Fruit fly (Drosophila melanogaster): ENCODE results near the gene HP1D3csd.

HP1D3csd gene

DNA sequence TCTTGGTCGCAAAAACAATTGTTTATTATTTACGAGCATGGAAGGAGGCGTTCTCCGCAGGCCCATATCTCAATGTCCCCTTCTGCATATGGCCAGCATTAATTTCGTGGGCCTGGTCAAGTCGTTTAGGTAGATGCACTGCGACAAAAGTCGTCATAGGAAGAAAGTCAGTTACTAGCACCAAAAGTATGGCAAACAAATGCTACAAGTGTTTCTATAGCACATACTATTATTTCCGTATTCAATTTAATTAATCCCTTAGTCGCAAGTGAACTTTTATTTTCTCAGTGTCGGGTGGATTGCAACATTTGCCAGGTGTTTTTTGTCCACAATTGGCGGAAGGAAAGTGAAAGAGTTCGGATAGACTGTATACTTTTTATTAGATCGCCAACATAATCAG is 17.1 kb upstream of the HP1D3csd start (continued):
- TF ChIP-seq Eip74EF (GFP tag; optimal IDR thresholded peaks at IDR 0.05) (no peak), HLH4C (GFP tag; IDR thresholded peaks at IDR 0.05; ENCODE audit: partially characterized antibody) (no peak), CG1603 (tag; optimal IDR thresholded peaks at IDR 0.05) (peak; percentile 39), sens (GFP tag) (peak; percentile 65), Med (GFP tag) (peak; percentile 73), CG9817 (tag; optimal IDR thresholded peaks at IDR 0.05) (no peak), stc (GFP tag; IDR thresholded peaks at IDR 0.05) (peak; percentile 37; the same call in 1 of the 2 replicates), chn (GFP tag; optimal IDR thresholded peaks at IDR 0.05) (peak; percentile 4), row (GFP tag; IDR thresholded peaks at IDR 0.05) (peak; percentile 40; the same call in 1 of the 3 replicates), Sox102F (GFP tag; optimal IDR thresholded peaks at IDR 0.05) (peak; percentile 28), CG2875 (GFP tag; optimal IDR thresholded peaks at IDR 0.05) (no peak), CG16863 (GFP tag; optimal IDR thresholded peaks at IDR 0.05) (no peak), chif (GFP tag; optimal IDR thresholded peaks at IDR 0.05) (peak; percentile 17 to 57), CG30403 (GFP tag; optimal IDR thresholded peaks at IDR 0.05) (peak; percentile 12), maf-S (GFP tag; optimal IDR thresholded peaks at IDR 0.05) (peak; percentile 6)

- no peak for TF ChIP-seq sob (GFP tag; IDR thresholded peaks at IDR 0.05)
- TF ChIP-seq zfh2 (GFP tag; optimal IDR thresholded peaks at IDR 0.05): no peak
- peak; percentile 28 for TF ChIP-seq CG2678 (tag; optimal IDR thresholded peaks at IDR 0.05)
- TF ChIP-seq grau (tag; optimal IDR thresholded peaks at IDR 0.05): peak; percentile 54
- TF ChIP-seq CG7556 (GFP tag; optimal IDR thresholded peaks at IDR 0.05): peak; percentile 42
- TF ChIP-seq CG11504 (tag; optimal IDR thresholded peaks at IDR 0.05): peak; percentile 25
- TF ChIP-seq lola (GFP tag; optimal IDR thresholded peaks at IDR 0.05): no peak
- TF ChIP-seq Atf3 (GFP tag; optimal IDR thresholded peaks at IDR 0.05): no peak
- no peak for TF ChIP-seq D (optimal IDR thresholded peaks at IDR 0.05)
- TF ChIP-seq D (GFP tag; optimal IDR thresholded peaks at IDR 0.05): no peak
- peak; percentile 19 for TF ChIP-seq unpg (GFP tag; optimal IDR thresholded peaks at IDR 0.05)
- TF ChIP-seq CG7839 (tag; optimal IDR thresholded peaks at IDR 0.05): peak; percentile 43
- peak; percentile 49 for TF ChIP-seq CoRest (tag; optimal IDR thresholded peaks at IDR 0.05)
- TF ChIP-seq CG4282 (GFP tag; optimal IDR thresholded peaks at IDR 0.05): no peak
- TF ChIP-seq p53 (GFP tag; optimal IDR thresholded peaks at IDR 0.05): no peak
- peak; percentile 2 for TF ChIP-seq CG12659 (GFP tag; optimal IDR thresholded peaks at IDR 0.05)
- TF ChIP-seq CG13287 (GFP tag; IDR thresholded peaks at IDR 0.05; ENCODE audit: partially characterized antibody): no peak
- TF ChIP-seq Rx (GFP tag; IDR thresholded peaks at IDR 0.05): no peak
- no peak for TF ChIP-seq CG11093 (GFP tag; IDR thresholded peaks at IDR 0.05)
- TF ChIP-seq Myb (GFP tag; optimal IDR thresholded peaks at IDR 0.05): no peak
- TF ChIP-seq CG32532 (GFP tag; IDR thresholded peaks at IDR 0.05): peak; percentile 7; the same call in 1 of the 2 replicates
- no peak for TF ChIP-seq CG4404 (GFP tag; IDR thresholded peaks at IDR 0.05)
- 0 out of 2 replicates have a peak, but pooled peaks have one; percentile 13 for TF ChIP-seq Rfx (GFP tag; IDR thresholded peaks at IDR 0.05)
- no peak for TF ChIP-seq CG4854 (GFP tag; optimal IDR thresholded peaks at IDR 0.05)
- peak; percentile 8; the same call in 1 of the 2 replicates for TF ChIP-seq CG10366 (GFP tag; IDR thresholded peaks at IDR 0.05)
- no peak for TF ChIP-seq Hr3 (GFP tag; optimal IDR thresholded peaks at IDR 0.05)
- TF ChIP-seq dpn (GFP tag; optimal IDR thresholded peaks at IDR 0.05): peak in 1 of 2 experiments; percentile 8
- peak; percentile 54 for TF ChIP-seq gem (tag; optimal IDR thresholded peaks at IDR 0.05)
- no peak; the same call in 1 of the 2 replicates for TF ChIP-seq chm (GFP tag; IDR thresholded peaks at IDR 0.05)
- peak in 1 of 2 experiments; percentile 40 for TF ChIP-seq Hr51 (GFP tag; optimal IDR thresholded peaks at IDR 0.05)
- TF ChIP-seq CG15269 (tag; optimal IDR thresholded peaks at IDR 0.05): peak; percentile 22
- no peak for TF ChIP-seq CG13424 (tag; optimal IDR thresholded peaks at IDR 0.05)
- no peak for TF ChIP-seq tin (GFP tag; optimal IDR thresholded peaks at IDR 0.05)
- TF ChIP-seq Sox102F (GFP tag; optimal IDR thresholded peaks at IDR 0.05): peak; percentile 11
- peak; percentile 43; the same call in 1 of the 2 replicates for TF ChIP-seq CG9932 (GFP tag; IDR thresholded peaks at IDR 0.05)
- TF ChIP-seq Med (GFP tag): peak; percentile 59
- peak; percentile 58 for TF ChIP-seq CG2120 (GFP tag; optimal IDR thresholded peaks at IDR 0.05)
Measured at dm6 chrX:19174092-19174491, 15.9 kb upstream of the HP1D3csd start.
